Fruit fly (Drosophila melanogaster): Measurements from ENCODE around the gene Scamp.

DNA sequence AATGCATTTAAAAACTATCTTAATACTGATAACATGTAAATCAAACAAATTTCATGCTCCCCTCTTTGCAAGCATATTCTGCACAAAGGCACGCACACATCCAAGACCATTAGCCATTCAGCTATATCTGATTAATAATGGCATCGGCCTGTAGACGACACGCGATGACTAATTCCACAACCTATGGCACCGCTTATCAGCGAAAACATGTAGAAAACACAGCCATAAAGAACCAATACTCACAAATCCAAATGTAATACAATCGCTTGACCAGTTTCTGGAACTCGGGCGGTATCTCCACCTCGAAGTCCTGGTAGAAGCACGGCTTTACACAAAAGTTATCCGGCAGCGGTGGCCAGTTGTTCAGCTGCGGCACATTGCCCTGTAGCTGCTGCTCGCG, 1.5 kb downstream of the Scamp start:
- TF ChIP-seq Dll (optimal IDR thresholded peaks at IDR 0.05) (no peak), pan (optimal IDR thresholded peaks at IDR 0.05) (no peak), CG8478 (optimal IDR thresholded peaks at IDR 0.05) (no peak), psq (optimal IDR thresholded peaks at IDR 0.05) (no peak), EcR (GFP tag; optimal IDR thresholded peaks at IDR 0.05) (no peak)

Measured in whole organism.